Worm (Caenorhabditis elegans) whole organism, dauer: ENCODE measurements around the gene pcp-4.

Experiments used
- unc-62 ChIP-seq: sonication (generic microtip); optimal IDR thresholded peaks from 2 replicates; lab custom pipeline; 2017; ENCODE audit warnings: missing biosample characterization, missing genetic modification reagents, missing genetic modification characterization

Gene pcp-4

ce11 chrV:19805548-19805947 lies 25.3 kb downstream of the pcp-4 start:
- no peak for TF ChIP-seq unc-62 (GFP tag; lab: Kevin White, UChicago)

DNA sequence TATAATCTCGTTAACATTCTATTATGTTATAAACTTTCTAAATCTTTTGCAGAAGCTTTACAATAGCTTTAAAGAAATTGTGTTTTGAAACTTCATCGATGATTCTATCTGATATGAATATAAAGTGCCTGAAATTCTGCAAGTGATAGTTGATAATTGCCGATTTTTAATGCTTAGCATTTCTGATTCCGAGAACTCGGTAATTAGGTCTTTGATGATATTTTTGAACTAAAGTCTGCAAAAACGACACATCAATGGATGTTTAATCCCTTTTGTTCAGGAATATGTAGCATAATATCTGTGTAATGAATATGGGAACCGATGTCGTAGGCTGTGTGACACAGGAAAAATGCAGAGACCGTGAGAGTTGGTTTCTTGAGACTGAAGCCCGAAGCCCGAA lies 28.0 kb downstream of the pcp-4 start:
- no peak for TF ChIP-seq unc-62 (GFP tag; lab: Kevin White, UChicago)

ce11 chrV:19801033-19801432 lies 29.8 kb downstream of the pcp-4 start, which contains the start of gene Y116F11B.2:
Y116F11B.2 (minus strand) TSS chrV:19801133.
- TF ChIP-seq unc-62 (GFP tag; lab: Kevin White, UChicago), result no peak

- no peak for TF ChIP-seq unc-62 (GFP tag; lab: Kevin White, UChicago)
These were observed 35.9 kb downstream of the pcp-4 start, which contains the start of gene M162.7 for ce11 chrV:19794931-19795330. M162.7 (minus strand) TSS chrV:19795031.

ce11 chrV:19790248-19790647 lies 40.6 kb downstream of the pcp-4 start:
- no peak for TF ChIP-seq unc-62 (GFP tag; lab: Kevin White, UChicago)

DNA sequence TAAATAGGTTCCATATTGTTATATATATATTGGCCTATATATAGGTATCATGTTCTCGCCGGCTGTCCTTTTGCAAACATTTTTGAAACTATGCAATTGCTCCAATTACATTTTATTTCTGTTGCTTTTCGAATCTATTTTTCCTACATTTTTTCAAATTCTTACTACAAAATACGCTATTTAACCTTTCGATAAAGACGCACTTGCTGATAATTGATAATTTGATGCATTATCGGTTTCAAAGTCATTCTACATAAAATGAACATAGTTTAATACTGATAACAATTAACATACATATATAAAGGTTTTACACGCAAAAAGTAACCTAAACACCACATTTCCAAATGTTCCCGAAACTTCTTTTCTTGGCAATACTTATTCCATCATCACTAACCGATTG lies 42.5 kb downstream of the pcp-4 start, which contains the start of gene clec-258:
Gene clec-258, plus strand, starts transcription at position 81 of the 400 bp plus-strand sequence.
- TF ChIP-seq unc-62 (GFP tag; lab: Kevin White, UChicago), result no peak

DNA sequence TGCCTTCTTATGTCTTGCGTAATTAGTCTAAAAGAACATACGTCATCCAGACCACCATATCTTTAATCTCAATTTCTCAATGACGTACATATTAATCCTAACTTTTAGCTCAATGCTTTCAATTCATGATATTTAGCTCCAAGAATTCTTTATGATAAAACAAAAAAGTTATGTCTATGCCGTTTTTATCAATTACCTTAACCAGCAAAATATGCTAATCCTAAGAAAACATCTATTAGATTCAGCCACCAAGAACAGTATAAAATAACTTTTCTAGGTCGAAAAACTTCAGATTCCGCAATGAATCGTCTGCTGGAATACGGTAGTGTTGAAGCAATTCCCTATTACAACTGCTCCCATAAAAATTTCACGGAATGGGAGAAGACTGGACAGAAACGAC lies 47.0 kb downstream of the pcp-4 start, which contains the start of gene srt-45:
Gene srt-45, plus strand, starts transcription at position 301 of the 400 bp plus-strand sequence.
- no peak for TF ChIP-seq unc-62 (GFP tag; lab: Kevin White, UChicago)

ce11 chrV:19779220-19779619 lies 51.6 kb downstream of the pcp-4 start:
- TF ChIP-seq unc-62 (GFP tag; lab: Kevin White, UChicago), result no peak

DNA sequence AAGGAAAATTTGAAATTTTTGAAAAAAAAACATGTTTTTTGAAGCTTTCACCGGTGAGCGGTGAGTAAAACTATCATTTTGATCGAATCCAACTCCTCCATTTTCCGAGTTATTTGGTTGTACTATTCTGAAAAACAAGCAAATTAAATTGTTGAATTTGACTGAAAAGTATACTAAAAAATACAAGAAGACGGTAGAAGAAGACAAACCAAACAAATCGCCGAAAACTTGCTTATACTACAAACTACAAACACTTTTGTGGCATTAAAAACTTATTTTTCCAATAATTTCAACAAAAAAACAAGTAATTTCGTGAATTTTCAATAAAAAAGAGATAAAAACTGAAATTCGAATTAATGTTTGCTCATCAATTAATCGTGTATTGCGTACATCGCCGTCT lies 52.2 kb downstream of the pcp-4 start, which contains the start of gene fbxa-194:
Gene fbxa-194, minus strand, starts transcription at position 101 of the 400 bp plus-strand sequence.
- TF ChIP-seq unc-62 (GFP tag; lab: Kevin White, UChicago), result no peak

DNA sequence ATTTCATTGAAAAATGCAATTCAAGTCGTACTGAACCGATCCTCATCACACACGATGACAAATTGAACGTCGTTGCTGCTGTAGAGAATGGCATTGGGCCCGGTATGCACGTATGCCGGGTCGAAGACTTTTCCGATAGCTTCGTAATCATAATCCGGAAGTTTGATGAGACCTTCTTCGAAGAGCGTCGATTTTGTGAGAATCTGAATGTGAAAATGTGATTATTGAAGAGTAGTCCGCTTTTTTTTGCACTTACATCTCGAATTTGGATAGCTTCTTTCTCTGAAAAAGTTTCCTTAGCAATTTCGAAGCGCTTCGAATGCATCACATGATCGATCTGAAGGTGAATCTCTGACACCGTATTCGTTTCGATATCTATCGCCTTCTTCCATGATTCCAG lies 53.6 kb downstream of the pcp-4 start, which contains the start of gene fbxa-118:
Gene fbxa-118, minus strand, starts transcription at position 101 of the 400 bp plus-strand sequence.
- TF ChIP-seq unc-62 (GFP tag; lab: Kevin White, UChicago), result no peak
